Worm (Caenorhabditis elegans): ENCODE measurements around the gene nspg-9.

DNA sequence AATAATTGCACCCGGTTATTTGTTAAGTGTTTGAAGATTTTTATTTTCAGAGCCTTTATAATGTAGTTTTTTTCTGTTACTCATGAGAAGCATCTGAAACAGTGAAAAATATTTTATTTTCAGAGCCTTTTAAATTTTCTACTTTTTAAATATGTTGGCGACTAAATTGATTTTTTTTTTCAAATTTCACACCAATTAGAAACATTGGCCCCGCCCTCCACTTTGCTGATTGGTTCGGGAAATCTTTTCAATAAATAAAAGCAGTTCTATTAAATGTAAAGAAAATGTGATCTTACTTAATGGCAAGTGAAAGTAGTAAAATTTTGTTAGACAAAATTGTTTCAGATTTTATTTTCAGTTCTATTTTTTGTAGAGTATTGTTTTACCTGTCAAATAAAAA lies 19.3 kb upstream of the nspg-9 start:
- no peak for TF ChIP-seq lin-13 (tag; optimal IDR thresholded peaks at IDR 0.05)
- no peak for TF ChIP-seq hlh-1 (tag; optimal IDR thresholded peaks at IDR 0.05)
- no peak for TF ChIP-seq unc-39 (tag; optimal IDR thresholded peaks at IDR 0.05)

Measured in whole organism, mixed stage, embryonic.